Worm (Caenorhabditis elegans) whole organism, late embryonic: ENCODE results near the gene sri-45.

Source experiments
- C08G9.2 ChIP-seq: sonication (generic microtip); optimal IDR thresholded peaks from 2 replicates; lab custom pipeline; 2016; ENCODE audit warnings: mild to moderate bottlenecking, missing genetic modification characterization, moderate library complexity, missing compliant biosample characterization
- C38D4.7 ChIP-seq: fragments of 200-800 bp; sonication (Bioruptor generic); optimal IDR thresholded peaks from 2 replicates; lab custom pipeline; 2018; ENCODE audit warnings: mild to moderate bottlenecking, missing genetic modification characterization, moderate library complexity, missing compliant biosample characterization
- F13H6.1 ChIP-seq: sonication (generic microtip); optimal IDR thresholded peaks from 2 replicates; lab custom pipeline; 2016; ENCODE audit warnings: missing genetic modification characterization, missing compliant biosample characterization
- K02D7.2 ChIP-seq: sonication (generic microtip); optimal IDR thresholded peaks from 2 replicates; lab custom pipeline; 2017; ENCODE audit warnings: mild to moderate bottlenecking, missing genetic modification characterization, missing compliant biosample characterization
- K09A11.1 ChIP-seq: sonication (generic microtip); optimal IDR thresholded peaks from 2 replicates; lab custom pipeline; 2017; ENCODE audit warnings: antibody characterized with exemption, mild to moderate bottlenecking, missing genetic modification characterization, missing compliant biosample characterization; ENCODE audit not compliant: insufficient read depth
- T23F11.4 ChIP-seq: fragments of 200-800 bp; sonication (Bioruptor generic); optimal IDR thresholded peaks from 2 replicates; lab custom pipeline; 2018; ENCODE audit warnings: mild to moderate bottlenecking, missing genetic modification characterization, missing compliant biosample characterization
- Y22D7AL.16 ChIP-seq: sonication (generic microtip); optimal IDR thresholded peaks from 2 replicates; lab custom pipeline; 2016; ENCODE audit warnings: missing genetic modification characterization, missing compliant biosample characterization
- ahr-1 ChIP-seq: sonication (generic microtip); optimal IDR thresholded peaks from 2 replicates; lab custom pipeline; 2016; ENCODE audit warnings: missing genetic modification characterization, missing compliant biosample characterization
- ama-1 ChIP-seq: fragments of 150-350 bp; optimal IDR thresholded peaks from 2 replicates; lab custom pipeline; 2014
- ceh-14 ChIP-seq: sonication (generic microtip); optimal IDR thresholded peaks from 2 replicates; lab custom pipeline; 2016; ENCODE audit warnings: missing genotype, missing genetic modification characterization, missing compliant biosample characterization
- ceh-19 ChIP-seq: fragments of 200-800 bp; sonication (Bioruptor generic); optimal IDR thresholded peaks from 2 replicates; lab custom pipeline; 2018; ENCODE audit warnings: mild to moderate bottlenecking, missing genetic modification characterization, missing compliant biosample characterization
- ceh-2 ChIP-seq: sonication (generic microtip); optimal IDR thresholded peaks from 2 replicates; lab custom pipeline; 2016; ENCODE audit warnings: missing genotype, missing genetic modification characterization, missing compliant biosample characterization
- ceh-24 ChIP-seq: sonication (generic microtip); optimal IDR thresholded peaks from 2 replicates; lab custom pipeline; 2016; ENCODE audit warnings: mild to moderate bottlenecking, missing genetic modification characterization, missing compliant biosample characterization
- ceh-30 ChIP-seq: fragments of 150-350 bp; optimal IDR thresholded peaks from 2 replicates; lab custom pipeline; 2014; ENCODE audit warnings: missing biosample characterization, missing genetic modification characterization
- ceh-45 ChIP-seq: fragments of 200-800 bp; sonication (Bioruptor generic); IDR thresholded peaks from 2 replicates; pipeline ENCODE4 v1.3.6; 2022; ENCODE audit warnings: missing genetic modification reagents, missing genetic modification characterization, missing compliant biosample characterization
- ceh-48 ChIP-seq: sonication (generic microtip); optimal IDR thresholded peaks from 2 replicates; lab custom pipeline; 2016; ENCODE audit warnings: missing genetic modification characterization, inconsistent platforms, missing compliant biosample characterization
- dmd-4 ChIP-seq: sonication (generic microtip); optimal IDR thresholded peaks from 2 replicates; lab custom pipeline; 2016; ENCODE audit warnings: borderline replicate concordance, missing genetic modification characterization, missing compliant biosample characterization
- ets-4 ChIP-seq: sonication (generic microtip); optimal IDR thresholded peaks from 2 replicates; lab custom pipeline; 2016; ENCODE audit warnings: missing genetic modification characterization, missing compliant biosample characterization
- fax-1 ChIP-seq: sonication (generic microtip); optimal IDR thresholded peaks from 2 replicates; lab custom pipeline; 2016; ENCODE audit warnings: missing genotype, missing genetic modification characterization, missing compliant biosample characterization
- hlh-13 ChIP-seq: fragments of 200-800 bp; sonication (Bioruptor generic); optimal IDR thresholded peaks from 2 replicates; lab custom pipeline; 2018; ENCODE audit warnings: mild to moderate bottlenecking, missing genetic modification characterization, missing compliant biosample characterization
- hlh-6 ChIP-seq: sonication (generic microtip); optimal IDR thresholded peaks from 2 replicates; lab custom pipeline; 2016; ENCODE audit warnings: missing genotype, missing genetic modification characterization, missing compliant biosample characterization
- lim-6 ChIP-seq: sonication (generic microtip); optimal IDR thresholded peaks from 2 replicates; lab custom pipeline; 2016; ENCODE audit warnings: missing genetic modification characterization, missing compliant biosample characterization
- madf-2 ChIP-seq: sonication (generic microtip); optimal IDR thresholded peaks from 2 replicates; lab custom pipeline; 2017; ENCODE audit warnings: missing genetic modification characterization, missing compliant biosample characterization
- nhr-232 ChIP-seq: sonication (generic microtip); optimal IDR thresholded peaks from 2 replicates; lab custom pipeline; 2016; ENCODE audit warnings: missing genetic modification characterization, missing compliant biosample characterization
- npax-4 ChIP-seq: sonication (generic microtip); optimal IDR thresholded peaks from 2 replicates; lab custom pipeline; 2016; ENCODE audit warnings: missing genetic modification characterization, missing compliant biosample characterization
- odd-2 ChIP-seq: sonication (generic microtip); optimal IDR thresholded peaks from 2 replicates; lab custom pipeline; 2017; ENCODE audit warnings: antibody characterized with exemption, mild to moderate bottlenecking, missing genetic modification characterization, missing compliant biosample characterization
- pax-1 ChIP-seq: fragments of 150-350 bp; optimal IDR thresholded peaks from 2 replicates; lab custom pipeline; 2014; ENCODE audit warnings: missing biosample characterization, missing genetic modification characterization
- pha-4 ChIP-seq: fragments of 150-350 bp; optimal IDR thresholded peaks from 2 replicates; lab custom pipeline; 2018; ENCODE audit warnings: missing biosample characterization, missing genetic modification reagents, missing genetic modification characterization
- ref-2 ChIP-seq: sonication (generic microtip); optimal IDR thresholded peaks from 2 replicates; lab custom pipeline; 2016; ENCODE audit warnings: missing genetic modification characterization, missing compliant biosample characterization
- sdc-2 ChIP-seq: sonication (generic microtip); optimal IDR thresholded peaks from 2 replicates; lab custom pipeline; 2016; ENCODE audit warnings: missing genotype, missing genetic modification characterization, missing compliant biosample characterization
- tbx-2 ChIP-seq: sonication (generic microtip); optimal IDR thresholded peaks from 2 replicates; lab custom pipeline; 2016; ENCODE audit warnings: missing genetic modification characterization, missing compliant biosample characterization
- tbx-7 ChIP-seq: sonication (generic microtip); optimal IDR thresholded peaks from 2 replicates; lab custom pipeline; 2016; ENCODE audit warnings: missing genotype, missing genetic modification characterization, missing compliant biosample characterization
- ttx-3 ChIP-seq: sonication (generic microtip); optimal IDR thresholded peaks from 2 replicates; lab custom pipeline; 2016; ENCODE audit warnings: missing genetic modification reagents, missing genetic modification characterization, missing compliant biosample characterization
- unc-3 ChIP-seq, 2 experiments: fragments of 200-800 bp in 1 of 2; sonication (Bioruptor generic) in 1 of 2; sonication (generic microtip) in 1 of 2; conservative IDR thresholded peaks in 1 of 2; optimal IDR thresholded peaks in 1 of 2; 2 replicates each; pipeline versions ENCODE4 v1.3.6 to Lab custom; 2016 to 2022; ENCODE audit warnings: missing compliant biosample characterization in 2 of 2, missing genetic modification characterization in 2 of 2, missing genetic modification reagents in 1 of 2
- unc-42 ChIP-seq: sonication (generic microtip); optimal IDR thresholded peaks from 2 replicates; lab custom pipeline; 2016; ENCODE audit warnings: missing genotype, missing genetic modification characterization, missing compliant biosample characterization
- unc-86 ChIP-seq: sonication (generic microtip); optimal IDR thresholded peaks from 2 replicates; lab custom pipeline; 2016; ENCODE audit warnings: missing genetic modification characterization, missing compliant biosample characterization

The sri-45 gene

ce11 chrII:682326-682725 is 20.7 kb upstream of the sri-45 start, which contains the start of gene T02H6.7:
T02H6.7 (plus strand) TSS chrII:682626.
- TF ChIP-seq ceh-30 (tag; lab: Kevin White, UChicago): no peak
- no peak for TF ChIP-seq npax-4
- no peak for TF ChIP-seq K09A11.1
- no peak for TF ChIP-seq nhr-232 (tag; lab: Kevin White, UChicago)
- TF ChIP-seq F13H6.1: no peak
- TF ChIP-seq ref-2 (tag; lab: Kevin White, UChicago): no peak
- TF ChIP-seq dmd-4 (tag; lab: Kevin White, UChicago): no peak
- TF ChIP-seq unc-3 (GFP tag; conservative IDR thresholded peaks at IDR 0.05; lab: Robert Waterston, UW): no peak
- TF ChIP-seq unc-3 (tag; optimal IDR thresholded peaks at IDR 0.05; lab: Kevin White, UChicago): no peak
- TF ChIP-seq tbx-7 (tag; lab: Kevin White, UChicago): no peak
- no peak for TF ChIP-seq ets-4 (tag; lab: Kevin White, UChicago)
- TF ChIP-seq C08G9.2 (tag; lab: Kevin White, UChicago): no peak
- TF ChIP-seq unc-42 (tag; lab: Kevin White, UChicago): no peak
- TF ChIP-seq ttx-3 (tag; lab: Kevin White, UChicago): no peak
- no peak for TF ChIP-seq tbx-2
- no peak for TF ChIP-seq ceh-24 (tag; lab: Kevin White, UChicago)
- TF ChIP-seq ceh-14 (tag; lab: Kevin White, UChicago): no peak
- no peak for TF ChIP-seq T23F11.4 (GFP tag; lab: Kevin White, UChicago)

- TF ChIP-seq tbx-2: no peak
- no peak for TF ChIP-seq ceh-45
- no peak for TF ChIP-seq ceh-24 (tag; lab: Kevin White, UChicago)
- TF ChIP-seq C38D4.7 (GFP tag; lab: Kevin White, UChicago): no peak
- TF ChIP-seq sdc-2: no peak
- TF ChIP-seq Y22D7AL.16 (tag; lab: Kevin White, UChicago): no peak
- no peak for TF ChIP-seq hlh-6
These were observed 19.0 kb upstream of the sri-45 start, which contains the start of the genes T02H6.10 and T02H6.8 for ce11 chrII:680612-681011. T02H6.10 (minus strand) TSS chrII:680712. T02H6.8 (plus strand) TSS chrII:680832.

ce11 chrII:678581-678980 is 17.0 kb upstream of the sri-45 start, which contains the start of gene T02H6.9:
T02H6.9 (plus strand) TSS chrII:678881.
- no peak for TF ChIP-seq ahr-1 (tag; lab: Kevin White, UChicago)
- TF ChIP-seq F13H6.1: no peak
- TF ChIP-seq madf-2 (tag; lab: Kevin White, UChicago): no peak
- no peak for TF ChIP-seq K02D7.2 (tag; lab: Kevin White, UChicago)
- TF ChIP-seq fax-1 (tag; lab: Kevin White, UChicago): no peak
- no peak for TF ChIP-seq ceh-48 (tag; lab: Kevin White, UChicago)
- no peak for TF ChIP-seq ceh-2 (tag; lab: Kevin White, UChicago)
- no peak for TF ChIP-seq ceh-19 (GFP tag; lab: Kevin White, UChicago)
- no peak for TF ChIP-seq tbx-2
- TF ChIP-seq pha-4 (tag; lab: Kevin White, UChicago): no peak
- no peak for TF ChIP-seq dmd-4 (tag; lab: Kevin White, UChicago)

- no peak for TF ChIP-seq pax-1 (tag; lab: Kevin White, UChicago)
- no peak for TF ChIP-seq lim-6
- TF ChIP-seq tbx-2: no peak
- TF ChIP-seq ama-1 (lab: Kevin White, UChicago): no peak
- no peak for TF ChIP-seq Y22D7AL.16 (tag; lab: Kevin White, UChicago)
- TF ChIP-seq odd-2 (tag; lab: Kevin White, UChicago): no peak
- no peak for TF ChIP-seq pha-4 (tag; lab: Kevin White, UChicago)
- TF ChIP-seq hlh-13: no peak
- no peak for TF ChIP-seq fax-1 (tag; lab: Kevin White, UChicago)
- TF ChIP-seq unc-86 (tag; lab: Kevin White, UChicago): no peak
- no peak for TF ChIP-seq C08G9.2 (tag; lab: Kevin White, UChicago)
These were observed 14.2 kb upstream of the sri-45 start for ce11 chrII:675822-676221.
